Worm (Caenorhabditis elegans) whole organism, late embryonic: ENCODE measurements around the gene F26D2.14.

Experiments
- C08G9.2 ChIP-seq: sonication (generic microtip); optimal IDR thresholded peaks from 2 replicates; lab custom pipeline; 2016; ENCODE audit warnings: mild to moderate bottlenecking, missing genetic modification characterization, moderate library complexity, missing compliant biosample characterization
- C38D4.7 ChIP-seq: fragments of 200-800 bp; sonication (Bioruptor generic); optimal IDR thresholded peaks from 2 replicates; lab custom pipeline; 2018; ENCODE audit warnings: mild to moderate bottlenecking, missing genetic modification characterization, moderate library complexity, missing compliant biosample characterization
- K02D7.2 ChIP-seq: sonication (generic microtip); optimal IDR thresholded peaks from 2 replicates; lab custom pipeline; 2017; ENCODE audit warnings: mild to moderate bottlenecking, missing genetic modification characterization, missing compliant biosample characterization
- K09A11.1 ChIP-seq: sonication (generic microtip); optimal IDR thresholded peaks from 2 replicates; lab custom pipeline; 2017; ENCODE audit warnings: antibody characterized with exemption, mild to moderate bottlenecking, missing genetic modification characterization, missing compliant biosample characterization; ENCODE audit not compliant: insufficient read depth
- T23F11.4 ChIP-seq: fragments of 200-800 bp; sonication (Bioruptor generic); optimal IDR thresholded peaks from 2 replicates; lab custom pipeline; 2018; ENCODE audit warnings: mild to moderate bottlenecking, missing genetic modification characterization, missing compliant biosample characterization
- ama-1 ChIP-seq: fragments of 150-350 bp; optimal IDR thresholded peaks from 2 replicates; lab custom pipeline; 2014
- ceh-18 ChIP-seq: sonication (generic microtip); optimal IDR thresholded peaks from 2 replicates; lab custom pipeline; 2016; ENCODE audit warnings: missing genetic modification characterization, missing compliant biosample characterization
- ceh-19 ChIP-seq: fragments of 200-800 bp; sonication (Bioruptor generic); optimal IDR thresholded peaks from 2 replicates; lab custom pipeline; 2018; ENCODE audit warnings: mild to moderate bottlenecking, missing genetic modification characterization, missing compliant biosample characterization
- ceh-34 ChIP-seq: sonication (generic microtip); optimal IDR thresholded peaks from 2 replicates; lab custom pipeline; 2016; ENCODE audit warnings: mild to moderate bottlenecking, missing genetic modification characterization, missing compliant biosample characterization
- ceh-6 ChIP-seq: fragments of 200-800 bp; sonication (Bioruptor generic); optimal IDR thresholded peaks from 2 replicates; lab custom pipeline; 2018; ENCODE audit warnings: mild to moderate bottlenecking, missing genetic modification characterization, missing compliant biosample characterization
- che-1 ChIP-seq: sonication (generic microtip); optimal IDR thresholded peaks from 2 replicates; lab custom pipeline; 2016; ENCODE audit warnings: mild to moderate bottlenecking, missing genetic modification characterization, missing compliant biosample characterization
- elt-2 ChIP-seq: sonication (generic microtip); optimal IDR thresholded peaks from 2 replicates; lab custom pipeline; 2016; ENCODE audit warnings: missing genetic modification reagents, missing genetic modification characterization, missing compliant biosample characterization
- fax-1 ChIP-seq: sonication (generic microtip); optimal IDR thresholded peaks from 2 replicates; lab custom pipeline; 2016; ENCODE audit warnings: missing genotype, missing genetic modification characterization, missing compliant biosample characterization
- hlh-13 ChIP-seq: fragments of 200-800 bp; sonication (Bioruptor generic); optimal IDR thresholded peaks from 2 replicates; lab custom pipeline; 2018; ENCODE audit warnings: mild to moderate bottlenecking, missing genetic modification characterization, missing compliant biosample characterization
- hlh-15 ChIP-seq: sonication (generic microtip); optimal IDR thresholded peaks from 2 replicates; lab custom pipeline; 2016; ENCODE audit warnings: missing genetic modification characterization, missing compliant biosample characterization
- hlh-30 ChIP-seq: sonication (generic microtip); optimal IDR thresholded peaks from 2 replicates; lab custom pipeline; 2017; ENCODE audit warnings: antibody characterized with exemption, missing genetic modification characterization, missing compliant biosample characterization; ENCODE audit not compliant: insufficient read depth
- hlh-6 ChIP-seq: sonication (generic microtip); optimal IDR thresholded peaks from 2 replicates; lab custom pipeline; 2016; ENCODE audit warnings: missing genotype, missing genetic modification characterization, missing compliant biosample characterization
- hlh-8 ChIP-seq: sonication (generic microtip); optimal IDR thresholded peaks from 2 replicates; lab custom pipeline; 2016; ENCODE audit warnings: missing genotype, missing genetic modification characterization, missing compliant biosample characterization
- madf-2 ChIP-seq: sonication (generic microtip); optimal IDR thresholded peaks from 2 replicates; lab custom pipeline; 2017; ENCODE audit warnings: missing genetic modification characterization, missing compliant biosample characterization
- mec-3 ChIP-seq: sonication (generic microtip); optimal IDR thresholded peaks from 2 replicates; lab custom pipeline; 2016; ENCODE audit warnings: borderline replicate concordance, missing genetic modification characterization, missing compliant biosample characterization
- nhr-232 ChIP-seq: sonication (generic microtip); optimal IDR thresholded peaks from 2 replicates; lab custom pipeline; 2016; ENCODE audit warnings: missing genetic modification characterization, missing compliant biosample characterization
- npax-4 ChIP-seq: sonication (generic microtip); optimal IDR thresholded peaks from 2 replicates; lab custom pipeline; 2016; ENCODE audit warnings: missing genetic modification characterization, missing compliant biosample characterization
- odd-2 ChIP-seq: sonication (generic microtip); optimal IDR thresholded peaks from 2 replicates; lab custom pipeline; 2017; ENCODE audit warnings: antibody characterized with exemption, mild to moderate bottlenecking, missing genetic modification characterization, missing compliant biosample characterization
- pat-9 ChIP-seq: fragments of 200-800 bp; sonication (Bioruptor generic); optimal IDR thresholded peaks from 2 replicates; lab custom pipeline; 2018; ENCODE audit warnings: mild to moderate bottlenecking, missing genetic modification characterization, moderate library complexity, missing compliant biosample characterization
- pax-1 ChIP-seq: fragments of 150-350 bp; optimal IDR thresholded peaks from 2 replicates; lab custom pipeline; 2014; ENCODE audit warnings: missing biosample characterization, missing genetic modification characterization
- pha-2 ChIP-seq: sonication (generic microtip); optimal IDR thresholded peaks from 2 replicates; lab custom pipeline; 2017; ENCODE audit warnings: mild to moderate bottlenecking, missing genetic modification characterization, missing compliant biosample characterization
- rnt-1 ChIP-seq: sonication (generic microtip); optimal IDR thresholded peaks from 2 replicates; lab custom pipeline; 2016; ENCODE audit warnings: missing genetic modification characterization, missing compliant biosample characterization
- sox-2 ChIP-seq: fragments of 200-800 bp; sonication (Bioruptor generic); IDR thresholded peaks from 2 replicates; pipeline ENCODE4 v1.3.6; 2022; ENCODE audit warnings: missing genetic modification reagents, missing genetic modification characterization, missing compliant biosample characterization
- sox-4 ChIP-seq: sonication (generic microtip); optimal IDR thresholded peaks from 2 replicates; lab custom pipeline; 2017; ENCODE audit warnings: mild to moderate bottlenecking, missing genetic modification characterization, inconsistent platforms, missing compliant biosample characterization
- tbx-7 ChIP-seq: sonication (generic microtip); optimal IDR thresholded peaks from 2 replicates; lab custom pipeline; 2016; ENCODE audit warnings: missing genotype, missing genetic modification characterization, missing compliant biosample characterization
- unc-3 ChIP-seq, 2 experiments: fragments of 200-800 bp in 1 of 2; sonication (Bioruptor generic) in 1 of 2; sonication (generic microtip) in 1 of 2; conservative IDR thresholded peaks in 1 of 2; optimal IDR thresholded peaks in 1 of 2; 2 replicates each; pipeline versions ENCODE4 v1.3.6 to Lab custom; 2016 to 2022; ENCODE audit warnings: missing compliant biosample characterization in 2 of 2, missing genetic modification characterization in 2 of 2, missing genetic modification reagents in 1 of 2
- unc-55 ChIP-seq: sonication (generic microtip); optimal IDR thresholded peaks from 2 replicates; lab custom pipeline; 2017; ENCODE audit warnings: missing biosample characterization, missing genetic modification reagents, missing genetic modification characterization
- zip-5 ChIP-seq: sonication (generic microtip); optimal IDR thresholded peaks from 2 replicates; lab custom pipeline; 2016; ENCODE audit warnings: missing genetic modification characterization, missing compliant biosample characterization

F26D2.14 gene

DNA sequence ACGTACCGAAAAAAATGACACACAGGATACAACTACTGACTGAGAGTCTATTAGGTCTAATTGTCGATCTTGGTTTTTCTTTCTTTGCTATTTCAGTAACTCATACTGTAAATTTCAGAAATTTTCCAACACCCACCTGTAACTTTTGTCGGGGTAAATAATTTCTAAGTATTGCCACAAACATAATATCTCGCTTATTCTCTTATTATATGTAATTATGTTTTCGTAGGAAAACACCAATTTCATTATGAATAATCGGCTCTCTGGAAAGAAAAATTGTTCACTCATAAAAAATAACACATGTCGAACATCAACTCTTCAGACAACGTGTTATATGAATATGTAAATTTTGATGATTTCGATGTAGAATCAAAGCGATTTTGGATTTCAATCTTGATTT, 15.0 kb upstream of the F26D2.14 start, which contains the start of gene srw-48:
TSS of gene srw-48 (plus strand) at position 301 of the 400 bp plus-strand sequence.
- TF ChIP-seq hlh-30 (tag; lab: Kevin White, UChicago) (no peak), odd-2 (tag; lab: Kevin White, UChicago) (no peak), elt-2 (tag; lab: Kevin White, UChicago) (no peak), zip-5 (no peak), C08G9.2 (no peak), madf-2 (tag; lab: Kevin White, UChicago) (no peak), ama-1 (lab: Kevin White, UChicago) (no peak), ceh-18 (no peak), hlh-8 (tag; lab: Kevin White, UChicago) (no peak), pat-9 (tag; lab: Kevin White, UChicago) (no peak), ceh-19 (GFP tag; lab: Kevin White, UChicago) (no peak), sox-2 (GFP tag; lab: Robert Waterston, UW) (no peak), fax-1 (tag; lab: Kevin White, UChicago) (no peak), hlh-13 (no peak), mec-3 (tag; lab: Kevin White, UChicago) (no peak), C38D4.7 (GFP tag; lab: Kevin White, UChicago) (no peak), ceh-6 (GFP tag; lab: Kevin White, UChicago) (no peak), rnt-1 (tag; lab: Kevin White, UChicago) (no peak), T23F11.4 (GFP tag; lab: Kevin White, UChicago) (no peak)

DNA sequence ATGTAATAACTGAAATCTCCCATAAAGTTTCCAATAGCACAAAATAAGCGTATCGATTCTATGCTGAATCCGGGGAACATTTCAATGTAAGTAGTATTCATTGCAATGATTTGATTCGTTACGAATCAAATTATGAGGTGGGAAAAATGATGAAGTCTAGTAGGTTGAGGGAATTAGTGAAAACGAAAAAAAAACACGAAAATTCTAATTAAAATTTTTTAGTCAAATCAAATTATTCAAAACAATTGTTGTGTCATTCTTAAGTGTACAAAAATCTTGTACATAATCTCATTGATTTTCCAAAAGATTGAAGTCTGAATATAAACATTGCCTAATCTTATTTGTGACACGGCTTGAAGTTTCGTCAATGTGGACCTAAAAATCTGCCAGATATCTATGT, 11.2 kb upstream of the F26D2.14 start, which contains the start of gene srw-29:
TSS of gene srw-29 (minus strand) at position 101 of the 400 bp plus-strand sequence.
- TF ChIP-seq mec-3 (tag; lab: Kevin White, UChicago) (no peak), nhr-232 (tag; lab: Kevin White, UChicago) (no peak), unc-55 (GFP tag; lab: Kevin White, UChicago) (no peak), che-1 (tag; lab: Kevin White, UChicago) (no peak)

DNA sequence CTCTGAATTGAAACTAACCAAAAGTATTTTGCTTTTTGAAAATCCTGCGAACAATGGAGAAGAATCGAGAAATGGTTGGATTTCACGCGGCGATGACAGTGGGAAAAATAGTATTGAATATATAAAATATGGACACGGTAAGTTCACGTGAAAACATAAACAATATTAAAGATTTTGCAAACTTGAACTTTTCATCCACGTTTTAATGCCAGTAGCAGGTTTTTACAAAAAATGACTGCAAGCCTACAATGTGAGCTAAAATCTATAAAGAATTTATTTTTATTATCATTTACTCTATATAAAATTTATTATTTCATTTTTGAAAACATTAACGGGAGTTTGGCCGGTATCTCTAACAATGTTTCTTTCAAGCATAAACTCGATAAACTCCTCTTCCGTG, 6.2 kb upstream of the F26D2.14 start, which contains the start of gene F26D2.10:
TSS of gene F26D2.10 (minus strand) at position 101 of the 400 bp plus-strand sequence.
- TF ChIP-seq elt-2 (tag; lab: Kevin White, UChicago) (no peak), sox-4 (tag; lab: Kevin White, UChicago) (no peak), ceh-19 (GFP tag; lab: Kevin White, UChicago) (no peak), ceh-34 (tag; lab: Kevin White, UChicago) (no peak), K09A11.1 (no peak), pat-9 (tag; lab: Kevin White, UChicago) (no peak), unc-3 (GFP tag; conservative IDR thresholded peaks at IDR 0.05; lab: Robert Waterston, UW) (no peak), unc-3 (tag; optimal IDR thresholded peaks at IDR 0.05; lab: Kevin White, UChicago) (no peak), hlh-6 (no peak), hlh-13 (no peak), K02D7.2 (no peak), hlh-8 (tag; lab: Kevin White, UChicago) (no peak)
- TF ChIP-seq, all 69 proteins: peak for 0

DNA sequence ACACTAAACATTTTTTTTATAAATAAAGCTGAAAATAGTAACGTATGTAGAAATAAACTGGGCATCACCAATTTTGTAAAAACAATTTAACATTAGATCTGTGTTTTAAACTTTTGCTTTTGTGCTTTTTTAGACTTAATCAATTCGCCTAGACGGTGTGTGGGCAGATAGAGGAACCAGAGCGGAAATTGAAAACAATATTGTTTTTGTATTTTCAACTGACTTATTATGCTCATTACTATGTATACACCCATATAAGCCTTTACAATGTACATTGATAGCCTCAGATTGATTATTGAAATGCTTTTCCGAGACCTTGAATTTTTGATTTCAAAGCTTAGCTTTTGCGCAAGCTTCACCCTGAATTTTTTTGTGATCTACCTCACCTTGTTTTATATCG, 5.7 kb upstream of the F26D2.14 start, which contains the start of gene str-73:
TSS of gene str-73 (plus strand) at position 301 of the 400 bp plus-strand sequence.
- TF ChIP-seq pax-1 (no peak), tbx-7 (tag; lab: Kevin White, UChicago) (no peak), hlh-8 (tag; lab: Kevin White, UChicago) (no peak)

DNA sequence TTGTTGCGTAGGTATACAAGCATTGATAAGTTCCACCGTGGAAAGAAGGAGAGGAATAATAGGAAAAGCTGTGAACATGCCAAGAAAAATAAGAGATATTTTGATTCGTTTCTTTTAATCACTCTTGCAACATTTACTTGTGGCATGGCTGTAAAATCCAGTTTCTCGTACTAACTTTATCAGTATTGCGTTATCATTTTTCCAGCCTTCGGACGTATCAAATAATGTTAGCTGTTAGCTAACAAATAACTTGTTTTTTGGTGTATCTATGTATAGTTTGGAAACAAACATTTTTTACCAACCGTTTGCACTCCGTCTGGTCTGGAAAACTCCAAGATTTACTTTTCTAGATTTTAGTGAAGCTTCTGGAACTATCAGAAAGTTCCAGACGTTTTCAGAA, 2.2 kb upstream of the F26D2.14 start, which contains the start of gene clec-234:
TSS of gene clec-234 (minus strand) at position 101 of the 400 bp plus-strand sequence.
- TF ChIP-seq npax-4 (tag; lab: Kevin White, UChicago) (no peak), hlh-15 (tag; lab: Kevin White, UChicago) (no peak), ceh-6 (GFP tag; lab: Kevin White, UChicago) (no peak), rnt-1 (tag; lab: Kevin White, UChicago) (no peak), sox-2 (GFP tag; lab: Robert Waterston, UW) (no peak), pat-9 (tag; lab: Kevin White, UChicago) (no peak), pha-2 (tag; lab: Kevin White, UChicago) (no peak)
